Fruit fly (Drosophila melanogaster): ENCODE data around the gene Wnt10.
A peak's percentile ranks its signal among the peaks of the same experiment; 100 is the strongest.

Gene Wnt10

DNA sequence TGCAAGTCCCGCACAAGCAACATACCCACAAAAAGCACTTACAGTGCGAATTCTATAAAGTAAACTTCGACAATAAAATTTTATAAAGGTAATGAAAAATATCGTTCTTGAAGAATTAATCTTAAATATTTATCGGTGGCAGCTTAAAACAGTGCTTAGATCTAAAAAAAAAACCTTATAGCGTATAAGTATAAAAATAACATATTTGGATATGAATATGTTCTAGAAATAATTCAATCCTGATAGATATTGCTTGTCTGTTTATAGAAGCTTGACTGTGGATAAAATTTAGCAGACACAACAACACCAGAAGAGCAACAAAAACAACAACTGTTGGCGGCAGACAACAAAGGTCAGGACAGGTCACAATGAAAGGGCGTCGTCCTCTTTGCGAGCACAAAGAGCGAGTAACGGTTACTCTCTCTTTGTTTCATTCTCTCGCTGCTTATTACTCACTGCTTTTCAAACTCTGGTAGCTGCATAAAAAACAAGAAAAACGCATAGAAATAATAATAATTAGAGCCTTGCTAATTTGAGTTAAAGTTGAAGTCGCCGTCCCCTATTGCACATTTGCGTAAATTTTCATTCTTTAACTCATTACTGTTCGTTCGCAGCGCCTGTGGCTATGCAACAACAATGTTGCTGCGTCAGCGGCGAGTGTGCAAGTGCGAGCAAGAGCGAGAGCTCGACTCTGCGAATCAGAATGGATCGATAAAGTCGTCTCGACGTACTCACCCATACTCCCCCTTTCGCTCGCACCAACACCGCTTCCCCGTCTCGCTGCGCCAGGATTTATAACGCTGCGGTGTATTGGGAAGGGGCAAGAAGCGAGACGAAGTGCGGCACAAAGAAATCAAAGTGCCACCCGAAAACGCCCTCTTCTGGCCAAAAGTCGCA is 56.5 kb downstream of the Wnt10 start (continued):
- peak; percentile 54; the same call in 1 of the 2 replicates for TF ChIP-seq Drgx (GFP tag; IDR thresholded peaks at IDR 0.05)

DNA sequence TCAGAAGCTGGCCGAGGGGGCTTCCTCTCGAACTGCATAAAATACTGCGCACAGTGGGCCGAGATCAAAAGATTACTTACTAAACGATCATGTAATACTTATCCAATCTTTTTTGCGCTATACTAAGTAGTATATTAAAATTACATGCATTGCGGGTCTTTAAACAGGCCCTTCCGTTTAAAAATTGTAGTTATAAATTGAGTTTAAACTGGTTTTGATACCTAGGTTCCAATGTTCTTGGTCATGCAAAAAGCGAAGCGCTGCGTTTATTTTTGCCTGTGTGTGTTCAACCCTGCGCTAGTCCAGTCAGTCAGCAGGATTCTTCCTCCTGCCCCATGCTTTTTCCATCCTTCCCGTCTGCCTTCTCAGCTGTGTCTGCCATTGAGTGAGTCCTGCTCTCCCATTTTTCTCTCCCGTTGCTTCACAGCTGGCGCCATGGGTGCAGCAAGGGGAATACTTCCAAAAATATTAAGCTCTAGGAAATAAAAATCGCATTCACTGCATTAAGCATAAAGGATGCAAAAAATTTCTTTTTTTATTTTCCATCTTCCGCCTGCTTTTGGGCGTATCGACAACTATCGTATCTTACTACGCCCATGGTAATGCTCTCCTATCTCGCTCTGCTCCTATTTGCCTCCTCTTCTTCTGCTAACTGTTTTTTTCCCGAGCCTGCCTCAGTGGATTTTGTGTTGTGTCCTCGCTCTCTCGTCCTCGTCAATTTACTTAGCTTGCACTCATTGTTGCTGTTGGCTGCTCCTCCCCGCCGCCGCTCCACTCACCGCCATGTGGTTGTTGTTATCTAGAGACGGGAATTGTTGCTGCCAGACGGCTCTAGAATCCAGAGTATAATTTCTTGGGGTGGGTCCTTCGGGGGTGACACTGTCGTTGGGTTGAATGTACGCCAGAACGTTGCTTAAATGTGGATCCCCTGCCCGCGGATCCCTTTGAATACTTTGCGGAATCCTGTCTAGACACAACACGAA is 57.4 kb downstream of the Wnt10 start:
- TF ChIP-seq hth (optimal IDR thresholded peaks at IDR 0.05): no peak
- TF ChIP-seq p53 (GFP tag; optimal IDR thresholded peaks at IDR 0.05): no peak
- TF ChIP-seq CG15073 (GFP tag; optimal IDR thresholded peaks at IDR 0.05): no peak
- TF ChIP-seq CG18262 (tag; optimal IDR thresholded peaks at IDR 0.05): peak; percentile 47
- TF ChIP-seq scrt (GFP tag; optimal IDR thresholded peaks at IDR 0.05): peak; percentile 73
- TF ChIP-seq h (optimal IDR thresholded peaks at IDR 0.05): no peak
- no peak for TF ChIP-seq nerfin-2 (GFP tag; IDR thresholded peaks at IDR 0.05; ENCODE audit: partially characterized antibody)
- TF ChIP-seq Sox102F (GFP tag; optimal IDR thresholded peaks at IDR 0.05): peak; percentile 27
- no peak for TF ChIP-seq en (GFP tag; optimal IDR thresholded peaks at IDR 0.05)
- peak; percentile 24; the same call in 1 of the 2 replicates for TF ChIP-seq toy (GFP tag; IDR thresholded peaks at IDR 0.05)
- no peak for TF ChIP-seq Fer2 (tag; optimal IDR thresholded peaks at IDR 0.05)
- TF ChIP-seq Eip74EF (GFP tag; optimal IDR thresholded peaks at IDR 0.05): no peak
- peak; percentile 78 for TF ChIP-seq CG7556 (GFP tag; optimal IDR thresholded peaks at IDR 0.05)
- TF ChIP-seq ind (GFP tag; optimal IDR thresholded peaks at IDR 0.05): peak; percentile 67
- peak; percentile 15 for TF ChIP-seq CG10267 (tag; optimal IDR thresholded peaks at IDR 0.05)
- no peak for TF ChIP-seq CG11696 (GFP tag; IDR thresholded peaks at IDR 0.05)
- peak in 1 of 3 experiments; percentile 27 for TF ChIP-seq lola (GFP tag; optimal IDR thresholded peaks at IDR 0.05)
- TF ChIP-seq CoRest (tag; optimal IDR thresholded peaks at IDR 0.05): peak; percentile 37
- peak; percentile 56 for TF ChIP-seq CG15011 (GFP tag; optimal IDR thresholded peaks at IDR 0.05)
- TF ChIP-seq Rx (GFP tag; IDR thresholded peaks at IDR 0.05): peak; percentile 59
- peak; percentile 60 for TF ChIP-seq chn (GFP tag; optimal IDR thresholded peaks at IDR 0.05)
- TF ChIP-seq CG7839 (tag; optimal IDR thresholded peaks at IDR 0.05): peak; percentile 73
- no peak for TF ChIP-seq pzg (GFP tag; optimal IDR thresholded peaks at IDR 0.05)
- no peak for TF ChIP-seq bbx (GFP tag; IDR thresholded peaks at IDR 0.05; ENCODE audit: partially characterized antibody)
- TF ChIP-seq CG12104 (GFP tag; optimal IDR thresholded peaks at IDR 0.05): no peak
- no peak for TF ChIP-seq CG18011 (GFP tag; optimal IDR thresholded peaks at IDR 0.05)
- TF ChIP-seq HLH4C (GFP tag; IDR thresholded peaks at IDR 0.05; ENCODE audit: partially characterized antibody): no peak
- TF ChIP-seq Trl (optimal IDR thresholded peaks at IDR 0.05): peak; percentile 13 to 38
- no peak for TF ChIP-seq Trl (GFP tag; optimal IDR thresholded peaks at IDR 0.05)
- peak; percentile 80 for TF ChIP-seq Taf1 (GFP tag; IDR thresholded peaks at IDR 0.05)
- TF ChIP-seq klu (GFP tag; IDR thresholded peaks at IDR 0.05): peak; percentile 74
- TF ChIP-seq gro (GFP tag; optimal IDR thresholded peaks at IDR 0.05): peak; percentile 67
- TF ChIP-seq gsb (GFP tag; IDR thresholded peaks at IDR 0.05): no peak
- no peak for TF ChIP-seq CG1233 (GFP tag; optimal IDR thresholded peaks at IDR 0.05)
- TF ChIP-seq nerfin-1 (tag; optimal IDR thresholded peaks at IDR 0.05): no peak
- no peak for TF ChIP-seq Deaf1 (tag; optimal IDR thresholded peaks at IDR 0.05)
- peak; percentile 90 for TF ChIP-seq sens (GFP tag)
- peak; percentile 29 for TF ChIP-seq CG6683 (GFP tag; optimal IDR thresholded peaks at IDR 0.05)
- peak; percentile 71 for TF ChIP-seq CG9215 (GFP tag; IDR thresholded peaks at IDR 0.05)
- 0 out of 2 replicates have a peak, but pooled peaks have one; percentile 4 for TF ChIP-seq CkIIα-i1 (GFP tag; IDR thresholded peaks at IDR 0.05)
- peak; percentile 54 for TF ChIP-seq D19B (GFP tag; optimal IDR thresholded peaks at IDR 0.05)
- no peak for TF ChIP-seq yki (optimal IDR thresholded peaks at IDR 0.05)
- TF ChIP-seq CG11695 (GFP tag; IDR thresholded peaks at IDR 0.05): peak; percentile 73
- TF ChIP-seq zfh1 (GFP tag; IDR thresholded peaks at IDR 0.05): peak; percentile 60; the same call in 2 of the 3 replicates
